Worm (Caenorhabditis elegans): ENCODE measurements around the gene lin-18.

Gene lin-18

DNA sequence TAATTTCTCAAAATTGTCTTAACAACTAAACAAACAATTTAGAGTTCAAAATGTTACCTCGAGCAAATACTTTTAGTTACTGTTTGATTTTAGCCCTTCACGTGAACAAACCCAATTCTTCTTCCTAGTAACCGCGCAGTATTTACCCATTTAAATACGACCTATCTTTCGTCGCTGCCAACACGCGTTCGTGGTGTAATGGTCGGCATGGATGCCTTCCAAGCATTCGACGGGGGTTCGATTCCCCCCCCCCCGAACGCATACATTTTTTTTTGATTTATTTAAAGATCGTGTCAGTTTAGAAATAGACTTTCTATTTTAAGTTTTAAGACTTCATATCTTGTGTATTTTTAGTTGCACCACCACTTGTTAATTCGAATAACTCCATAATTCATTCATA lies 36.1 kb downstream of the lin-18 start:
- TF ChIP-seq B0310.2 (tag; optimal IDR thresholded peaks at IDR 0.05) (peak; percentile 30), sea-1 (GFP tag; conservative IDR thresholded peaks at IDR 0.05) (peak; percentile 73; the same call in 1 of the 2 replicates), tra-4 (tag; optimal IDR thresholded peaks at IDR 0.05) (no peak), F13C5.2 (tag; optimal IDR thresholded peaks at IDR 0.05) (peak; percentile 62), tbx-37 (GFP tag; conservative IDR thresholded peaks at IDR 0.05) (peak; percentile 66), hmg-4 (GFP tag; optimal IDR thresholded peaks at IDR 0.05) (no peak), scrt-1 (GFP tag; IDR thresholded peaks at IDR 0.05) (peak; percentile 79), flt-1 (GFP tag; IDR thresholded peaks at IDR 0.05) (peak; percentile 72), hnd-1 (tag; optimal IDR thresholded peaks at IDR 0.05) (peak; percentile 56), pes-1 (GFP tag; IDR thresholded peaks at IDR 0.05) (peak; percentile 87), ceh-36 (tag; optimal IDR thresholded peaks at IDR 0.05) (peak; percentile 37), hmbx-1 (tag; optimal IDR thresholded peaks at IDR 0.05) (peak; percentile 21), ceh-13 (GFP tag; optimal IDR thresholded peaks at IDR 0.05) (peak; percentile 59), aly-1 (tag; optimal IDR thresholded peaks at IDR 0.05) (peak; percentile 66), tbx-11 (GFP tag; IDR thresholded peaks at IDR 0.05) (peak; percentile 78), ama-1 (optimal IDR thresholded peaks at IDR 0.05) (no peak), ets-7 (tag; optimal IDR thresholded peaks at IDR 0.05) (peak; percentile 39)

DNA sequence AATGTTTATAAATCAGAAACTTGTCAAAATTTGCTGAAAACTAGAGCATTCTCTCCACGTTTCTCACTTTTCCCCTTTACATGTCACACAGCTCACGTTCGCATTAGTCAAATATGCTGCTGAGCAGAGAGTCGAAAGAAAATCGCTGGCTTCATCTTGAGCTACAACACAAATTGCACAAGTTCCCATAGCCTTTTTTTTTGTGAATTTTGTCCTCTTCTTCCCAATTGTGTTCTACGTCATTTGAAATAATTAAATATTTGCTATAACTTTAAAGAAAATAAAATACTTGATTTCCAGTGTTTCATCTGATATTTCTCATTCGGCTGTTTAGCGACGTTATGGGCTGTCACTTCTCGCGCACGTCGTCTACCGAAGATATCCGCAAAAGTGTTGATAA lies 38.7 kb downstream of the lin-18 start, which contains the start of gene R02E12.5:
Gene R02E12.5 (plus strand): TSS at position 301 of the 400 bp plus-strand sequence.
- no peak for TF ChIP-seq hmg-4 (GFP tag; optimal IDR thresholded peaks at IDR 0.05)
- no peak for TF ChIP-seq aly-1 (tag; optimal IDR thresholded peaks at IDR 0.05)
- no peak for TF ChIP-seq hmbx-1 (tag; optimal IDR thresholded peaks at IDR 0.05)
- no peak for TF ChIP-seq ama-1 (optimal IDR thresholded peaks at IDR 0.05)
- no peak for TF ChIP-seq ceh-36 (tag; optimal IDR thresholded peaks at IDR 0.05)
- TF ChIP-seq sea-1 (GFP tag; conservative IDR thresholded peaks at IDR 0.05): no peak
- TF ChIP-seq F13C5.2 (tag; optimal IDR thresholded peaks at IDR 0.05): no peak
- no peak for TF ChIP-seq B0310.2 (tag; optimal IDR thresholded peaks at IDR 0.05)
- no peak for TF ChIP-seq tra-4 (tag; optimal IDR thresholded peaks at IDR 0.05)
- no peak for TF ChIP-seq tbx-37 (GFP tag; conservative IDR thresholded peaks at IDR 0.05)
- no peak for TF ChIP-seq scrt-1 (GFP tag; IDR thresholded peaks at IDR 0.05)
- TF ChIP-seq tbx-11 (GFP tag; IDR thresholded peaks at IDR 0.05): no peak

DNA sequence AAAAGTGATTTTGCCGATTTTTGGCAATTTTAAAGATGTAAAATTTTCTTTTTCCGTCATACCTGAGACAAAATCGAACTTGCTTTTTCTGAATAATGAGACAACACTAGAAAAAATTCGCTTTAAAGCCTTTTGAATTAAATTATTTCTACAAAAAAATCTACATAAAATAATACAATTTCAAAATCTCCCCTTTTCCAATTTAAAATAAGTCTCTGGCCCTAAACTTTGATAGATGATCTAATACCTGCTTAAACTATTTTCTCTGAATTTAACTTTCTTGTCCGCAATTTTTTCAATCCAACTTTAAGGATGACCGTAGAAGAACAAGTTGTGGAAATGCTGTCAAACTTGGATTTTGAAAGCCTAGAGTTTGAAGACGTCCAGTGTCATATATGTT lies 44.9 kb downstream of the lin-18 start, which contains the start of gene R02E12.12:
Gene R02E12.12 (plus strand): TSS at position 301 of the 400 bp plus-strand sequence.
- TF ChIP-seq pes-1 (GFP tag; IDR thresholded peaks at IDR 0.05) (no peak), F13C5.2 (tag; optimal IDR thresholded peaks at IDR 0.05) (no peak), tbx-37 (GFP tag; conservative IDR thresholded peaks at IDR 0.05) (no peak), ets-7 (tag; optimal IDR thresholded peaks at IDR 0.05) (no peak), ama-1 (optimal IDR thresholded peaks at IDR 0.05) (no peak), hmbx-1 (tag; optimal IDR thresholded peaks at IDR 0.05) (no peak), tbx-11 (GFP tag; IDR thresholded peaks at IDR 0.05) (no peak), B0310.2 (tag; optimal IDR thresholded peaks at IDR 0.05) (no peak), tra-4 (tag; optimal IDR thresholded peaks at IDR 0.05) (no peak)

DNA sequence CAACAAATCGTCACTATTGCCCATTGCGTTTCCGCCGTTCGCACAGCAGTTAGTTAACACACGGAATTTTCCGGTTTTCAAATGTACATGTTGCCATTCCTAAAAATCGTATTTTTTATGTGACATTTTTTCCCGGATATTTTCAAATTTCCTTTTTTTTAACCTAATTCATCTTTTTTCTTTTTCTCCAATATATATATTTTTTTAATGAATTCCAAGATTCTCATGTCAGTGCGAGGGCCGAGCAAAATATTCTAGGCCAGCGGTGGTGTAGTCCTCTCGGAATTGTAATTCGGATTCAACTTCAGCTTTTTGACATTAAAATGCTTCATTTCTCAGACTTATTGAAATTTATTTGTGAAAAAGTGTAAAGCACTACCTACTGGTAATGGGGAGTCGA lies 46.7 kb downstream of the lin-18 start, which contains the start of gene R02E12.4:
Gene R02E12.4 (plus strand): TSS at position 301 of the 400 bp plus-strand sequence.
- TF ChIP-seq pes-1 (GFP tag; IDR thresholded peaks at IDR 0.05): no peak
- no peak for TF ChIP-seq B0310.2 (tag; optimal IDR thresholded peaks at IDR 0.05)
- TF ChIP-seq aly-1 (tag; optimal IDR thresholded peaks at IDR 0.05): no peak
- no peak for TF ChIP-seq tbx-11 (GFP tag; IDR thresholded peaks at IDR 0.05)
- TF ChIP-seq ama-1 (optimal IDR thresholded peaks at IDR 0.05): no peak
- no peak for TF ChIP-seq hmbx-1 (tag; optimal IDR thresholded peaks at IDR 0.05)
- no peak for TF ChIP-seq hmg-4 (GFP tag; optimal IDR thresholded peaks at IDR 0.05)
- TF ChIP-seq hnd-1 (tag; optimal IDR thresholded peaks at IDR 0.05): no peak
- no peak for TF ChIP-seq F13C5.2 (tag; optimal IDR thresholded peaks at IDR 0.05)
- TF ChIP-seq flt-1 (GFP tag; IDR thresholded peaks at IDR 0.05): no peak
- TF ChIP-seq tra-4 (tag; optimal IDR thresholded peaks at IDR 0.05): no peak
- no peak for TF ChIP-seq ceh-36 (tag; optimal IDR thresholded peaks at IDR 0.05)
- TF ChIP-seq ets-7 (tag; optimal IDR thresholded peaks at IDR 0.05): no peak
- TF ChIP-seq tbx-37 (GFP tag; conservative IDR thresholded peaks at IDR 0.05): no peak
- no peak for TF ChIP-seq sea-1 (GFP tag; conservative IDR thresholded peaks at IDR 0.05)
- TF ChIP-seq ceh-13 (GFP tag; optimal IDR thresholded peaks at IDR 0.05): no peak
- TF ChIP-seq scrt-1 (GFP tag; IDR thresholded peaks at IDR 0.05): no peak

- TF ChIP-seq B0310.2 (tag; optimal IDR thresholded peaks at IDR 0.05) (no peak), flt-1 (GFP tag; IDR thresholded peaks at IDR 0.05) (no peak), sea-1 (GFP tag; conservative IDR thresholded peaks at IDR 0.05) (no peak), hmg-4 (GFP tag; optimal IDR thresholded peaks at IDR 0.05) (no peak), tbx-37 (GFP tag; conservative IDR thresholded peaks at IDR 0.05) (no peak), ceh-13 (GFP tag; optimal IDR thresholded peaks at IDR 0.05) (no peak), scrt-1 (GFP tag; IDR thresholded peaks at IDR 0.05) (no peak), pes-1 (GFP tag; IDR thresholded peaks at IDR 0.05) (no peak), F13C5.2 (tag; optimal IDR thresholded peaks at IDR 0.05) (no peak), tra-4 (tag; optimal IDR thresholded peaks at IDR 0.05) (no peak), ets-7 (tag; optimal IDR thresholded peaks at IDR 0.05) (no peak), tbx-11 (GFP tag; IDR thresholded peaks at IDR 0.05) (no peak), hnd-1 (tag; optimal IDR thresholded peaks at IDR 0.05) (no peak), ceh-36 (tag; optimal IDR thresholded peaks at IDR 0.05) (no peak), aly-1 (tag; optimal IDR thresholded peaks at IDR 0.05) (no peak), ama-1 (optimal IDR thresholded peaks at IDR 0.05) (no peak), hmbx-1 (tag; optimal IDR thresholded peaks at IDR 0.05) (no peak)
These were observed 48.6 kb downstream of the lin-18 start for ce11 chrX:4006966-4007365.

DNA sequence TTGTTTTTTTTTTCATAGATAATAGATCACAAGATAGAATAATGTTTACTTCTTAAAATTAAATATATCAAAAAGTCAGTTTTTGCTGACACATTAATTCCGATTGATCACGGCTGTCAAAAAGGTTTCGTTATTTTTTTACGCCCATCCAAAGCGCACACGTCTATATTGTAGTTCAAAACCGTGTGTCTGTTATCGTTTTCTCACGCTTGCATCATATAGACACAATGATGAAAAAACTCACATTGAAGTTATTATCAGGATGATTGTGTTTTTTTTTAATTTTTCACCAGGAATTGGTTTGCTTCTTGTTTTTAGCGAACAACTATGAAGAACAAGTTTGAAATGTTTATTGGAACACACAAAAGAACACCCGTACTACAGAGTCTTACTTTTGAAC lies 49.4 kb downstream of the lin-18 start:
- TF ChIP-seq ets-7 (tag; optimal IDR thresholded peaks at IDR 0.05): no peak

DNA sequence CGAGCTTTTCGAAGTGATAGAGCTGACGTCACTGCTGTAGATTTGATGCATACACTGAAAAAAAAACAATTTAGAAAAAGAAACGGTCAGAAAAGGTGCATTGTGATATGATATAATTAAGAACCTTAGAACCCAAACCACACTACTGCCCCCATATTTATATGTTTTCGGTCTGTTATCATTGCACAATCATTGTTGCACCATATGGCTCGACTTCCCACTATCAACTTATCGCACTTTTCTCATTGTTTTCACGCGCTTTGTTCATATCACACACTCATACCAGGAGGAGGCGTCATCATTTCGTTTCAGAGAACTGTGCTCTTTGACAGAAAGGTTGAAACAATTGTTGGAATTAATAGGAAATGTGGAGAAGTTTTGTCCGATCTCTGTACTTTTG lies 50.6 kb downstream of the lin-18 start:
- TF ChIP-seq B0310.2 (tag; optimal IDR thresholded peaks at IDR 0.05) (no peak), flt-1 (GFP tag; IDR thresholded peaks at IDR 0.05) (no peak), tbx-11 (GFP tag; IDR thresholded peaks at IDR 0.05) (no peak), pes-1 (GFP tag; IDR thresholded peaks at IDR 0.05) (no peak), ets-7 (tag; optimal IDR thresholded peaks at IDR 0.05) (no peak), hmbx-1 (tag; optimal IDR thresholded peaks at IDR 0.05) (no peak), tra-4 (tag; optimal IDR thresholded peaks at IDR 0.05) (no peak), scrt-1 (GFP tag; IDR thresholded peaks at IDR 0.05) (no peak), aly-1 (tag; optimal IDR thresholded peaks at IDR 0.05) (no peak)

All from whole organism, early embryonic.